Worm (Caenorhabditis elegans) whole organism, late embryonic: ENCODE data around the gene F58H1.2.

Experiments used
- ceh-22 ChIP-seq: sonication (generic microtip); optimal IDR thresholded peaks from 2 replicates; lab custom pipeline; 2017; ENCODE audit warnings: missing biosample characterization, missing genetic modification characterization
- elt-2 ChIP-seq: sonication (generic microtip); optimal IDR thresholded peaks from 2 replicates; lab custom pipeline; 2016; ENCODE audit warnings: missing genetic modification reagents, missing genetic modification characterization, missing compliant biosample characterization
- lin-11 ChIP-seq: fragments of 200-800 bp; sonication (Bioruptor generic); optimal IDR thresholded peaks from 2 replicates; lab custom pipeline; 2018; ENCODE audit warnings: mild to moderate bottlenecking, missing genetic modification characterization, missing compliant biosample characterization
- pqm-1 ChIP-seq: sonication (generic microtip); optimal IDR thresholded peaks from 2 replicates; lab custom pipeline; 2016; ENCODE audit warnings: missing genetic modification characterization, missing compliant biosample characterization
- tbx-2 ChIP-seq: sonication (generic microtip); optimal IDR thresholded peaks from 2 replicates; lab custom pipeline; 2016; ENCODE audit warnings: missing genetic modification characterization, missing compliant biosample characterization
- unc-55 ChIP-seq: sonication (generic microtip); optimal IDR thresholded peaks from 2 replicates; lab custom pipeline; 2017; ENCODE audit warnings: missing biosample characterization, missing genetic modification reagents, missing genetic modification characterization

- TF ChIP-seq pqm-1 (tag; lab: Kevin White, UChicago) (no peak), unc-55 (GFP tag; lab: Kevin White, UChicago) (no peak), elt-2 (tag; lab: Kevin White, UChicago) (peak; percentile 38), lin-11 (tag; lab: Kevin White, UChicago) (no peak), ceh-22 (no peak), tbx-2 (no peak)
Measured at ce11 chrV:11885939-11886338, 43.0 kb upstream of the F58H1.2 start.
